Fruit fly (Drosophila melanogaster) S2 (cell line): ENCODE results near the gene meso18E.

ENCODE experiments used
- CG8478 ChIP-seq: fragments of >200 bp; optimal IDR thresholded peaks from 2 replicates; lab custom pipeline; 2018
- CTCF ChIP-seq, 2 experiments: fragments of >200 bp; optimal IDR thresholded peaks; 2 replicates each; lab custom pipeline; 2018

- TF ChIP-seq CTCF (optimal IDR thresholded peaks at IDR 0.05; lab: Kevin White, UChicago) (no peak), CG8478 (lab: Kevin White, UChicago) (no peak)
These were observed 45.3 kb downstream of the meso18E start for dm6 chrX:19667444-19668104.
